Worm (Caenorhabditis elegans) whole organism, L1 larva: ENCODE results near the gene vab-8.

Experiments used
- lin-14 ChIP-seq: fragments of 200-800 bp; sonication (Bioruptor generic); optimal IDR thresholded peaks from 2 replicates; lab custom pipeline; 2018; ENCODE audit warnings: mild to moderate bottlenecking, missing genetic modification characterization, moderate library complexity, missing compliant biosample characterization
- nhr-84 ChIP-seq: sonication (generic microtip); optimal IDR thresholded peaks from 2 replicates; lab custom pipeline; 2017; ENCODE audit warnings: missing biosample characterization, missing genetic modification characterization
- pqm-1 ChIP-seq: sonication (generic microtip); optimal IDR thresholded peaks from 3 replicates; lab custom pipeline; 2017; ENCODE audit warnings: missing biosample characterization, missing genetic modification characterization
- tbx-2 ChIP-seq: sonication (generic microtip); optimal IDR thresholded peaks from 2 replicates; lab custom pipeline; 2016; ENCODE audit warnings: missing genetic modification characterization, missing compliant biosample characterization
- unc-86 ChIP-seq: sonication (generic microtip); optimal IDR thresholded peaks from 2 replicates; lab custom pipeline; 2016; ENCODE audit warnings: missing genetic modification characterization, missing compliant biosample characterization

- TF ChIP-seq lin-14 (GFP tag; lab: Kevin White, UChicago) (no peak), nhr-84 (tag; lab: Kevin White, UChicago) (no peak), tbx-2 (tag; lab: Kevin White, UChicago) (no peak), pqm-1 (no peak), unc-86 (tag; lab: Kevin White, UChicago) (no peak)
These were observed 3.2 kb upstream of the vab-8 start for ce11 chrV:12209951-12210350.
